Worm (Caenorhabditis elegans) whole organism, young adult: Measurements from ENCODE around the gene algn-12.

Experiments
- B0261.1 ChIP-seq: sonication (generic microtip); optimal IDR thresholded peaks from 2 replicates; lab custom pipeline; 2016; ENCODE audit warnings: mild to moderate bottlenecking, missing genetic modification characterization, moderate library complexity, missing compliant biosample characterization
- C17E4.6 ChIP-seq: fragments of 200-800 bp; sonication (Bioruptor generic); IDR thresholded peaks from 2 replicates; pipeline ENCODE4 v1.3.6; 2022; ENCODE audit warnings: missing genetic modification reagents, missing genetic modification characterization, missing compliant biosample characterization
- D2030.7 ChIP-seq: fragments of 200-800 bp; sonication (Bioruptor generic); IDR thresholded peaks from 2 replicates; pipeline ENCODE4 v1.3.6; 2022; ENCODE audit warnings: missing genetic modification reagents, missing genetic modification characterization, missing compliant biosample characterization
- F22D6.2 ChIP-seq: sonication (generic microtip); optimal IDR thresholded peaks from 2 replicates; lab custom pipeline; 2016; ENCODE audit warnings: mild to moderate bottlenecking, missing genetic modification characterization, missing compliant biosample characterization
- F23B12.7 ChIP-seq: sonication (generic microtip); optimal IDR thresholded peaks from 2 replicates; lab custom pipeline; 2017; ENCODE audit warnings: missing genetic modification characterization, mild to moderate bottlenecking, missing compliant biosample characterization, antibody characterized with exemption, moderate library complexity; ENCODE audit not compliant: insufficient read depth
- F55B11.4 ChIP-seq: sonication (generic microtip); optimal IDR thresholded peaks from 2 replicates; lab custom pipeline; 2016; ENCODE audit warnings: missing compliant biosample characterization, missing genetic modification characterization, borderline replicate concordance; ENCODE audit not compliant: insufficient read depth
- F57A8.1 ChIP-seq: fragments of 200-800 bp; sonication (Bioruptor generic); optimal IDR thresholded peaks from 2 replicates; lab custom pipeline; 2018; ENCODE audit warnings: mild to moderate bottlenecking, missing genetic modification characterization, moderate library complexity, missing compliant biosample characterization
- K11D2.4 ChIP-seq: fragments of 200-800 bp; sonication (Bioruptor generic); IDR thresholded peaks from 2 replicates; pipeline ENCODE4 v1.3.6; 2022; ENCODE audit warnings: missing genetic modification reagents, missing genetic modification characterization, missing compliant biosample characterization
- akir-1 ChIP-seq: fragments of 200-800 bp; sonication (Bioruptor generic); optimal IDR thresholded peaks from 2 replicates; lab custom pipeline; 2018; ENCODE audit warnings: mild to moderate bottlenecking, missing genetic modification characterization, moderate library complexity, missing compliant biosample characterization
- cebp-2 ChIP-seq: fragments of 200-800 bp; sonication (Bioruptor generic); IDR thresholded peaks from 2 replicates; pipeline ENCODE4 v1.3.6; 2022; ENCODE audit warnings: missing genetic modification characterization, missing compliant biosample characterization
- chd-7 ChIP-seq: sonication (generic microtip); optimal IDR thresholded peaks from 2 replicates; lab custom pipeline; 2016; ENCODE audit warnings: mild to moderate bottlenecking, missing genetic modification characterization, moderate library complexity, missing compliant biosample characterization
- dox-1 ChIP-seq: fragments of 200-800 bp; sonication (Bioruptor generic); IDR thresholded peaks from 2 replicates; pipeline ENCODE4 v1.3.6; 2022; ENCODE audit warnings: missing genetic modification reagents, missing genetic modification characterization, missing compliant biosample characterization
- egrh-3 ChIP-seq: fragments of 200-800 bp; sonication (Bioruptor generic); IDR thresholded peaks from 2 replicates; pipeline ENCODE4 v1.3.6; 2022; ENCODE audit warnings: missing genetic modification reagents, missing genetic modification characterization, missing compliant biosample characterization
- fkh-3 ChIP-seq: sonication (generic microtip); optimal IDR thresholded peaks from 2 replicates; lab custom pipeline; 2016; ENCODE audit warnings: mild to moderate bottlenecking, missing genetic modification characterization, missing compliant biosample characterization
- hmg-1.2 ChIP-seq: fragments of 200-800 bp; sonication (Bioruptor generic); IDR thresholded peaks from 2 replicates; pipeline ENCODE4 v1.3.6; 2022; ENCODE audit warnings: missing genetic modification reagents, missing genetic modification characterization, missing compliant biosample characterization
- hmg-20 ChIP-seq: fragments of 200-800 bp; sonication (Bioruptor generic); IDR thresholded peaks from 2 replicates; pipeline ENCODE4 v1.3.6; 2022; ENCODE audit warnings: missing genetic modification reagents, missing genetic modification characterization, missing compliant biosample characterization
- let-526 ChIP-seq: fragments of 200-800 bp; sonication (Bioruptor generic); IDR thresholded peaks from 2 replicates; pipeline ENCODE4 v1.3.6; 2022; ENCODE audit warnings: missing genetic modification reagents, missing genetic modification characterization, missing compliant biosample characterization
- let-607 ChIP-seq, 2 experiments: fragments of 200-800 bp in 1 of 2; sonication (Bioruptor generic) in 1 of 2; sonication (generic microtip) in 1 of 2; optimal IDR thresholded peaks; 2 replicates each; lab custom pipeline; 2016 to 2018; ENCODE audit warnings: mild to moderate bottlenecking in 2 of 2, missing compliant biosample characterization in 2 of 2, missing genetic modification characterization in 2 of 2, moderate library complexity in 2 of 2, missing genotype in 1 of 2
- lin-26 ChIP-seq: fragments of 200-800 bp; sonication (Bioruptor generic); IDR thresholded peaks from 2 replicates; pipeline ENCODE4 v1.3.6; 2022; ENCODE audit warnings: missing genetic modification reagents, missing genetic modification characterization, missing compliant biosample characterization
- lsl-1 ChIP-seq: fragments of 200-800 bp; sonication (Bioruptor generic); optimal IDR thresholded peaks from 2 replicates; lab custom pipeline; 2018; ENCODE audit warnings: mild to moderate bottlenecking, missing genetic modification characterization, moderate library complexity, missing compliant biosample characterization
- mxl-1 ChIP-seq: sonication (generic microtip); optimal IDR thresholded peaks from 2 replicates; lab custom pipeline; 2016; ENCODE audit warnings: missing genetic modification characterization, missing compliant biosample characterization
- nfyb-1 ChIP-seq: fragments of 200-800 bp; sonication (Bioruptor generic); IDR thresholded peaks from 2 replicates; pipeline ENCODE4 v1.3.6; 2022; ENCODE audit warnings: missing genetic modification reagents, missing genetic modification characterization, missing compliant biosample characterization
- pbrm-1 ChIP-seq: fragments of 200-800 bp; sonication (Bioruptor generic); IDR thresholded peaks from 2 replicates; pipeline ENCODE4 v1.3.6; 2022; ENCODE audit warnings: missing genetic modification reagents, missing genetic modification characterization, missing compliant biosample characterization
- sea-2 ChIP-seq: fragments of 200-800 bp; sonication (Bioruptor generic); IDR thresholded peaks from 2 replicates; pipeline ENCODE4 v1.3.6; 2022; ENCODE audit warnings: missing genetic modification characterization, missing compliant biosample characterization
- snpc-4 ChIP-seq, 5 experiments: fragments of 150-350 bp in 1 of 5; sonication (generic microtip) in 4 of 5; optimal IDR thresholded peaks; 2 replicates each; lab custom pipeline; 2014 to 2018; ENCODE audit warnings: missing genetic modification characterization in 5 of 5, missing biosample characterization in 3 of 5, antibody characterized with exemption in 2 of 5, mild to moderate bottlenecking in 2 of 5, missing compliant biosample characterization in 2 of 5, missing genotype in 2 of 5, moderate library complexity in 2 of 5, missing genetic modification reagents in 1 of 5
- somi-1 ChIP-seq: fragments of 200-800 bp; sonication (Bioruptor generic); optimal IDR thresholded peaks from 2 replicates; lab custom pipeline; 2018; ENCODE audit warnings: mild to moderate bottlenecking, missing genetic modification characterization, missing compliant biosample characterization
- tbp1 ChIP-seq: fragments of 200-800 bp; sonication (Bioruptor generic); optimal IDR thresholded peaks from 2 replicates; lab custom pipeline; 2018; ENCODE audit warnings: mild to moderate bottlenecking, missing genetic modification characterization, missing compliant biosample characterization
- xnd-1 ChIP-seq: sonication (generic microtip); optimal IDR thresholded peaks from 2 replicates; lab custom pipeline; 2016; ENCODE audit warnings: missing genotype, missing genetic modification reagents, missing genetic modification characterization, missing compliant biosample characterization
- zfh-2 ChIP-seq: fragments of 200-800 bp; sonication (Bioruptor generic); conservative IDR thresholded peaks from 2 replicates; pipeline ENCODE4 v1.3.6; 2022; ENCODE audit warnings: missing genetic modification reagents, missing genetic modification characterization, missing compliant biosample characterization
- ztf-18 ChIP-seq: sonication (generic microtip); optimal IDR thresholded peaks from 2 replicates; lab custom pipeline; 2016; ENCODE audit warnings: missing genotype, mild to moderate bottlenecking, missing genetic modification characterization, missing compliant biosample characterization
- ztf-25 ChIP-seq: fragments of 200-800 bp; sonication (Bioruptor generic); IDR thresholded peaks from 2 replicates; pipeline ENCODE4 v1.3.6; 2022; ENCODE audit warnings: missing genetic modification reagents, missing genetic modification characterization, missing compliant biosample characterization
- ztf-28 ChIP-seq: fragments of 200-800 bp; sonication (Bioruptor generic); IDR thresholded peaks from 2 replicates; pipeline ENCODE4 v1.3.6; 2022; ENCODE audit warnings: missing genetic modification reagents, missing genetic modification characterization, missing compliant biosample characterization
- ztf-3 ChIP-seq: fragments of 200-800 bp; sonication (Bioruptor generic); optimal IDR thresholded peaks from 2 replicates; lab custom pipeline; 2018; ENCODE audit warnings: mild to moderate bottlenecking, missing genetic modification characterization, missing compliant biosample characterization
- ztf-6 ChIP-seq: fragments of 200-800 bp; sonication (Bioruptor generic); IDR thresholded peaks from 2 replicates; pipeline ENCODE4 v1.3.6; 2022; ENCODE audit warnings: missing genetic modification reagents, missing genetic modification characterization, missing compliant biosample characterization

algn-12 gene

ce11 chrV:8075712-8076111 is 40.8 kb downstream of the algn-12 start, which contains the start of gene catp-3:
Gene catp-3, plus strand, starts transcription at chrV:8076012.
- TF ChIP-seq cebp-2 (GFP tag; lab: Robert Waterston, UW) (no peak), mxl-1 (tag; lab: Kevin White, UChicago) (no peak), let-607 (tag; optimal IDR thresholded peaks at IDR 0.05; lab: Kevin White, UChicago) (no peak), F55B11.4 (tag; lab: Kevin White, UChicago) (no peak), somi-1 (GFP tag; lab: Kevin White, UChicago) (no peak), hmg-20 (GFP tag; lab: Robert Waterston, UW) (no peak), sea-2 (GFP tag; lab: Robert Waterston, UW) (no peak), F23B12.7 (tag; lab: Kevin White, UChicago) (no peak), ztf-25 (no peak), C17E4.6 (no peak), akir-1 (GFP tag; lab: Kevin White, UChicago) (no peak)

- TF ChIP-seq F57A8.1 (GFP tag; lab: Kevin White, UChicago) (no peak), chd-7 (tag; lab: Kevin White, UChicago) (no peak), xnd-1 (tag; lab: Kevin White, UChicago) (no peak), hmg-1.2 (GFP tag; lab: Robert Waterston, UW) (no peak), D2030.7 (GFP tag; lab: Robert Waterston, UW) (no peak), let-607 (tag; optimal IDR thresholded peaks at IDR 0.05; lab: Kevin White, UChicago) (no peak), K11D2.4 (GFP tag; lab: Robert Waterston, UW) (no peak), let-526 (GFP tag; lab: Robert Waterston, UW) (no peak), B0261.1 (tag; lab: Kevin White, UChicago) (no peak)
Observed at ce11 chrV:8079813-8080212, 44.9 kb downstream of the algn-12 start.

- no peak for TF ChIP-seq lsl-1 (GFP tag; lab: Kevin White, UChicago)
- TF ChIP-seq ztf-28 (GFP tag; lab: Robert Waterston, UW): no peak
- TF ChIP-seq snpc-4 (GFP tag; optimal IDR thresholded peaks at IDR 0.05; lab: Kevin White, UChicago): no peak
- no peak for TF ChIP-seq snpc-4 (tag; optimal IDR thresholded peaks at IDR 0.05; lab: Kevin White, UChicago)
- TF ChIP-seq zfh-2 (GFP tag; lab: Robert Waterston, UW): no peak
- TF ChIP-seq pbrm-1 (GFP tag; lab: Robert Waterston, UW): no peak
- no peak for TF ChIP-seq fkh-3 (tag; lab: Kevin White, UChicago)
- no peak for TF ChIP-seq nfyb-1 (GFP tag; lab: Robert Waterston, UW)
- TF ChIP-seq, all 124 proteins: peak for 0
Observed at ce11 chrV:8081579-8081978, 46.7 kb downstream of the algn-12 start, which contains the start of gene str-131. Gene str-131, minus strand, starts transcription at chrV:8081679.

- TF ChIP-seq ztf-6 (no peak), ztf-18 (tag; lab: Kevin White, UChicago) (no peak), somi-1 (GFP tag; lab: Kevin White, UChicago) (no peak), dox-1 (no peak), mxl-1 (tag; lab: Kevin White, UChicago) (no peak), F22D6.2 (tag; lab: Kevin White, UChicago) (no peak), tbp1 (no peak), ztf-3 (GFP tag; lab: Kevin White, UChicago) (no peak), lin-26 (GFP tag; lab: Robert Waterston, UW) (no peak), egrh-3 (GFP tag; lab: Robert Waterston, UW) (no peak), xnd-1 (tag; lab: Kevin White, UChicago) (no peak)
Observed at ce11 chrV:8085141-8085540, 50.2 kb downstream of the algn-12 start, which contains the start of gene C09H5.7. Gene C09H5.7, minus strand, starts transcription at chrV:8085241.
